Worm (Caenorhabditis elegans) whole organism, mixed stage, embryonic: ENCODE data around the gene W08E12.6.

ENCODE experiments used
- elt-1 ChIP-seq: sonication (generic microtip); optimal IDR thresholded peaks from 2 replicates; lab custom pipeline; 2017; ENCODE audit warnings: missing genetic modification characterization, mild to moderate bottlenecking, missing compliant biosample characterization, antibody characterized with exemption, moderate library complexity, borderline replicate concordance; ENCODE audit not compliant: insufficient read depth
- nhr-12 ChIP-seq: fragments of 150-350 bp; optimal IDR thresholded peaks from 2 replicates; lab custom pipeline; 2014; ENCODE audit warnings: missing biosample characterization, missing genetic modification characterization
- nhr-237 ChIP-seq: fragments of 150-350 bp; optimal IDR thresholded peaks from 2 replicates; lab custom pipeline; 2014; ENCODE audit warnings: missing biosample characterization, missing genetic modification characterization
- nhr-28 ChIP-seq: fragments of 150-350 bp; optimal IDR thresholded peaks from 2 replicates; lab custom pipeline; 2014; ENCODE audit warnings: missing biosample characterization, missing genetic modification characterization
- snpc-4 ChIP-seq: fragments of 150-350 bp; optimal IDR thresholded peaks from 2 replicates; lab custom pipeline; 2014; ENCODE audit warnings: missing biosample characterization, missing genetic modification characterization
- sptf-1 ChIP-seq: sonication (generic microtip); optimal IDR thresholded peaks from 2 replicates; lab custom pipeline; 2017; ENCODE audit warnings: mild to moderate bottlenecking, missing genetic modification characterization, moderate library complexity, missing compliant biosample characterization
- unc-62 ChIP-seq: fragments of 150-350 bp; optimal IDR thresholded peaks from 2 replicates; lab custom pipeline; 2014; ENCODE audit warnings: missing biosample characterization, missing genetic modification reagents, missing genetic modification characterization
- ztf-11 ChIP-seq: fragments of 150-350 bp; optimal IDR thresholded peaks from 2 replicates; lab custom pipeline; 2014; ENCODE audit warnings: missing biosample characterization, missing genetic modification characterization

DNA sequence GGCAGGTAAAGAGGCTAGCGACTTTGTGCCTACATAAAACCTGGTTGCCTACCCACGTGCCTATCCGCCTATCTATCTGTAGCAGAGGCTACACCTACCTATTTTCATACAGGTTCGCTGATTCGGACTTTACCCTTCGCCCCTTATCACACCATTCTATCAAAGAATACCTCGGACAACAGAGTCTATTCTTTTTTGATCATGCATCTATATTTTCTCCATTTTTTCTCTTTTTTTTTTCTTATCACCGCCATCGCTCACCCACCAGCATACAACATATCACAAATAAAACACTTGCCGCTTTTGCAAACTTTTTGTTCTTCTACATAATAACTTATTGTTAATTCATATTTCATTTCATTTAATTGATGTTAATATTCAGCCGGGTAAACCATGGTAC, 39.9 kb upstream of the W08E12.6 start, which contains the start of gene T26C12.1:
- TF ChIP-seq elt-1 (tag; lab: Kevin White, UChicago) (no peak), nhr-12 (no peak), snpc-4 (tag; lab: Kevin White, UChicago) (no peak), nhr-28 (tag; lab: Kevin White, UChicago) (no peak), ztf-11 (tag; lab: Kevin White, UChicago) (no peak), sptf-1 (tag; lab: Kevin White, UChicago) (no peak), nhr-237 (no peak), unc-62 (GFP tag; lab: Kevin White, UChicago) (no peak)
